Worm (Caenorhabditis elegans) whole organism, L2 larva: ENCODE data around the gene aakg-4.

ENCODE experiments used
- F13H6.1 ChIP-seq: sonication (generic microtip); optimal IDR thresholded peaks from 2 replicates; lab custom pipeline; 2016; ENCODE audit warnings: missing genetic modification characterization, missing compliant biosample characterization
- R02D3.7 ChIP-seq: fragments of 150-350 bp; optimal IDR thresholded peaks from 2 replicates; lab custom pipeline; 2014; ENCODE audit warnings: missing biosample characterization, missing genetic modification characterization
- Y55F3AM.14 ChIP-seq: fragments of 200-800 bp; sonication (Bioruptor generic); optimal IDR thresholded peaks from 2 replicates; lab custom pipeline; 2018; ENCODE audit warnings: mild to moderate bottlenecking, missing genetic modification characterization, missing compliant biosample characterization
- alr-1 ChIP-seq: fragments of 150-350 bp; optimal IDR thresholded peaks from 2 replicates; lab custom pipeline; 2014; ENCODE audit warnings: missing biosample characterization, missing genetic modification characterization
- aly-2 ChIP-seq: fragments of 150-350 bp; optimal IDR thresholded peaks from 2 replicates; lab custom pipeline; 2014; ENCODE audit warnings: missing biosample characterization, missing genetic modification characterization
- ama-1 ChIP-seq: fragments of 150-350 bp; optimal IDR thresholded peaks from 2 replicates; lab custom pipeline; 2018; ENCODE audit warnings: inconsistent platforms
- blmp-1 ChIP-seq: sonication (generic microtip); optimal IDR thresholded peaks from 2 replicates; lab custom pipeline; 2017; ENCODE audit warnings: missing genetic modification characterization, mild to moderate bottlenecking, missing compliant biosample characterization, antibody characterized with exemption, moderate library complexity; ENCODE audit not compliant: insufficient read depth
- ceh-16 ChIP-seq: fragments of 150-350 bp; optimal IDR thresholded peaks from 2 replicates; lab custom pipeline; 2014; ENCODE audit warnings: missing biosample characterization, missing genetic modification characterization
- crh-2 ChIP-seq: sonication (generic microtip); optimal IDR thresholded peaks from 2 replicates; lab custom pipeline; 2017; ENCODE audit warnings: missing biosample characterization, missing genetic modification characterization
- dmd-4 ChIP-seq: sonication (generic microtip); optimal IDR thresholded peaks from 2 replicates; lab custom pipeline; 2017; ENCODE audit warnings: missing biosample characterization, missing genetic modification characterization
- elt-1 ChIP-seq: fragments of 150-350 bp; optimal IDR thresholded peaks from 2 replicates; lab custom pipeline; 2014; ENCODE audit warnings: missing biosample characterization, missing genetic modification characterization
- gmeb-1 ChIP-seq: fragments of 150-350 bp; optimal IDR thresholded peaks from 2 replicates; lab custom pipeline; 2014; ENCODE audit warnings: missing biosample characterization, missing genetic modification characterization
- lin-11 ChIP-seq: fragments of 150-350 bp; sonication (generic microtip); optimal IDR thresholded peaks from 2 replicates; lab custom pipeline; 2014; ENCODE audit warnings: missing biosample characterization, missing genetic modification characterization, inconsistent platforms, mixed read lengths
- lin-13 ChIP-seq: fragments of 150-350 bp; optimal IDR thresholded peaks from 2 replicates; lab custom pipeline; 2014; ENCODE audit warnings: missing biosample characterization, missing genetic modification reagents, missing genetic modification characterization
- lin-39 ChIP-seq: fragments of 150-350 bp; optimal IDR thresholded peaks from 2 replicates; lab custom pipeline; 2014; ENCODE audit warnings: missing biosample characterization, missing genetic modification reagents, missing genetic modification characterization
- lsy-2 ChIP-seq, 2 experiments: fragments of 150-350 bp in 1 of 2; sonication (generic microtip) in 1 of 2; optimal IDR thresholded peaks; 2 replicates each; lab custom pipeline; 2014 to 2017; ENCODE audit warnings: missing biosample characterization in 2 of 2, missing genetic modification characterization in 2 of 2
- mbf-1 ChIP-seq: sonication (generic microtip); optimal IDR thresholded peaks from 2 replicates; lab custom pipeline; 2017; ENCODE audit warnings: missing biosample characterization, missing genetic modification characterization
- mdl-1 ChIP-seq, 2 experiments: fragments of 150-350 bp in 1 of 2; sonication (generic microtip) in 1 of 2; optimal IDR thresholded peaks; 2 replicates each; lab custom pipeline; 2017; ENCODE audit warnings: missing biosample characterization in 2 of 2, missing genetic modification characterization in 2 of 2
- nhr-10 ChIP-seq: sonication (generic microtip); optimal IDR thresholded peaks from 2 replicates; lab custom pipeline; 2017; ENCODE audit warnings: missing biosample characterization, missing genetic modification characterization
- nhr-12 ChIP-seq: fragments of 150-350 bp; optimal IDR thresholded peaks from 2 replicates; lab custom pipeline; 2014; ENCODE audit warnings: missing biosample characterization, missing genetic modification characterization
- nhr-129 ChIP-seq: fragments of 150-350 bp; optimal IDR thresholded peaks from 2 replicates; lab custom pipeline; 2014; ENCODE audit warnings: missing biosample characterization, missing genetic modification characterization
- nhr-237 ChIP-seq: fragments of 150-350 bp; optimal IDR thresholded peaks from 2 replicates; lab custom pipeline; 2014; ENCODE audit warnings: missing biosample characterization, missing genetic modification characterization
- nhr-25 ChIP-seq: fragments of 150-350 bp; sonication (generic microtip); optimal IDR thresholded peaks from 3 replicates; lab custom pipeline; 2014; ENCODE audit warnings: missing biosample characterization, missing genetic modification characterization
- nhr-6 ChIP-seq: fragments of 150-350 bp; optimal IDR thresholded peaks from 2 replicates; lab custom pipeline; 2014; ENCODE audit warnings: missing biosample characterization, missing genetic modification characterization
- nhr-77 ChIP-seq: fragments of 150-350 bp; optimal IDR thresholded peaks from 2 replicates; lab custom pipeline; 2014; ENCODE audit warnings: missing biosample characterization, missing genetic modification characterization
- peb-1 ChIP-seq: fragments of 150-350 bp; optimal IDR thresholded peaks from 2 replicates; lab custom pipeline; 2014; ENCODE audit warnings: missing biosample characterization, missing genetic modification characterization
- sem-4 ChIP-seq: fragments of 150-350 bp; optimal IDR thresholded peaks from 2 replicates; lab custom pipeline; 2014; ENCODE audit warnings: missing biosample characterization, missing genetic modification reagents, missing genetic modification characterization
- sma-3 ChIP-seq: sonication (generic microtip); optimal IDR thresholded peaks from 2 replicates; lab custom pipeline; 2016; ENCODE audit warnings: missing genetic modification reagents, missing genetic modification characterization, missing compliant biosample characterization
- sma-9 ChIP-seq, 2 experiments: fragments of 150-350 bp in 1 of 2; sonication (generic microtip) in 1 of 2; optimal IDR thresholded peaks; 2 replicates each; lab custom pipeline; 2014 to 2016; ENCODE audit warnings: missing genetic modification characterization in 2 of 2, mild to moderate bottlenecking in 1 of 2, missing biosample characterization in 1 of 2, missing compliant biosample characterization in 1 of 2, missing genetic modification reagents in 1 of 2, moderate library complexity in 1 of 2
- snpc-4 ChIP-seq: fragments of 150-350 bp; optimal IDR thresholded peaks from 2 replicates; lab custom pipeline; 2014; ENCODE audit warnings: missing biosample characterization, missing genetic modification characterization
- unc-39 ChIP-seq: fragments of 150-350 bp; optimal IDR thresholded peaks from 2 replicates; lab custom pipeline; 2014; ENCODE audit warnings: missing biosample characterization, missing genetic modification characterization
- unc-62 ChIP-seq: fragments of 150-350 bp; optimal IDR thresholded peaks from 2 replicates; lab custom pipeline; 2014; ENCODE audit warnings: missing biosample characterization, missing genetic modification reagents, missing genetic modification characterization
- zag-1 ChIP-seq: fragments of 150-350 bp; optimal IDR thresholded peaks from 2 replicates; lab custom pipeline; 2014; ENCODE audit warnings: missing biosample characterization, missing genetic modification characterization
- ztf-11 ChIP-seq: sonication (generic microtip); optimal IDR thresholded peaks from 2 replicates; lab custom pipeline; 2017; ENCODE audit warnings: missing biosample characterization, missing genetic modification characterization
- ztf-4 ChIP-seq: fragments of 150-350 bp; optimal IDR thresholded peaks from 2 replicates; lab custom pipeline; 2014; ENCODE audit warnings: missing biosample characterization, missing genetic modification characterization

The aakg-4 gene

ce11 chrX:2321758-2322157 lies 2.6 kb upstream of the aakg-4 start:
- TF ChIP-seq unc-39 (tag; lab: Kevin White, UChicago) (no peak), aly-2 (tag; lab: Kevin White, UChicago) (no peak), nhr-10 (tag; lab: Kevin White, UChicago) (no peak), nhr-25 (tag; lab: Kevin White, UChicago) (no peak), lin-11 (no peak), nhr-129 (peak; percentile 18), sma-9 (GFP tag; optimal IDR thresholded peaks at IDR 0.05; lab: Kevin White, UChicago) (peak; percentile 38), sma-9 (tag; optimal IDR thresholded peaks at IDR 0.05; lab: Kevin White, UChicago) (no peak)

- no peak for TF ChIP-seq Y55F3AM.14 (GFP tag; lab: Kevin White, UChicago)
- no peak for TF ChIP-seq sem-4
- TF ChIP-seq ztf-4: no peak
- TF ChIP-seq nhr-10 (tag; lab: Kevin White, UChicago): no peak
- no peak for TF ChIP-seq ama-1 (lab: Kevin White, UChicago)
- no peak for TF ChIP-seq unc-62
- no peak for TF ChIP-seq nhr-6 (tag; lab: Kevin White, UChicago)
These were observed 1.4 kb upstream of the aakg-4 start for ce11 chrX:2320539-2320938.

- TF ChIP-seq nhr-129 (peak; percentile 86), zag-1 (no peak), sma-3 (GFP tag; lab: Kevin White, UChicago) (peak; percentile 14), nhr-10 (tag; lab: Kevin White, UChicago) (no peak), crh-2 (tag; lab: Kevin White, UChicago) (peak; percentile 34), gmeb-1 (tag; lab: Kevin White, UChicago) (peak; percentile 10), nhr-77 (tag; lab: Kevin White, UChicago) (no peak), ztf-4 (no peak), mdl-1 (tag; optimal IDR thresholded peaks at IDR 0.05; lab: Kevin White, UChicago) (no peak), peb-1 (tag; lab: Kevin White, UChicago) (no peak), dmd-4 (tag; lab: Kevin White, UChicago) (no peak), F13H6.1 (peak; percentile 8)
These were observed 1.7 kb downstream of the aakg-4 start for ce11 chrX:2317480-2317879.

ce11 chrX:2316859-2317258 lies 2.3 kb downstream of the aakg-4 start:
- TF ChIP-seq lin-11 (no peak), dmd-4 (tag; lab: Kevin White, UChicago) (no peak), snpc-4 (no peak), ceh-16 (tag; lab: Kevin White, UChicago) (no peak), nhr-25 (tag; lab: Kevin White, UChicago) (no peak), peb-1 (tag; lab: Kevin White, UChicago) (no peak), ztf-11 (tag; lab: Kevin White, UChicago) (no peak)
- TF ChIP-seq, all 48 proteins: peak for 0

- TF ChIP-seq snpc-4 (no peak), zag-1 (no peak), nhr-12 (tag; lab: Kevin White, UChicago) (no peak), mbf-1 (tag; lab: Kevin White, UChicago) (no peak), blmp-1 (tag; lab: Kevin White, UChicago) (no peak), nhr-25 (tag; lab: Kevin White, UChicago) (no peak), alr-1 (tag; lab: Kevin White, UChicago) (no peak), ztf-11 (tag; lab: Kevin White, UChicago) (no peak), lsy-2 (tag; optimal IDR thresholded peaks at IDR 0.05; lab: Kevin White, UChicago) (no peak), nhr-129 (peak; percentile 86), F13H6.1 (peak; percentile 2), elt-1 (tag; lab: Kevin White, UChicago) (no peak), R02D3.7 (no peak), nhr-237 (tag; lab: Kevin White, UChicago) (no peak), sma-9 (GFP tag; optimal IDR thresholded peaks at IDR 0.05; lab: Kevin White, UChicago) (peak; percentile 66), sma-9 (tag; optimal IDR thresholded peaks at IDR 0.05; lab: Kevin White, UChicago) (no peak), ceh-16 (tag; lab: Kevin White, UChicago) (no peak), nhr-10 (tag; lab: Kevin White, UChicago) (no peak), lin-11 (no peak), sma-3 (GFP tag; lab: Kevin White, UChicago) (peak; percentile 23), mdl-1 (tag; optimal IDR thresholded peaks at IDR 0.05; lab: Kevin White, UChicago) (no peak), dmd-4 (tag; lab: Kevin White, UChicago) (no peak), gmeb-1 (tag; lab: Kevin White, UChicago) (peak; percentile 12), Y55F3AM.14 (GFP tag; lab: Kevin White, UChicago) (no peak), lin-39 (tag; lab: Kevin White, UChicago) (no peak), lin-13 (GFP tag; lab: Kevin White, UChicago) (no peak), nhr-6 (tag; lab: Kevin White, UChicago) (no peak), ztf-4 (no peak)
These were observed 2.9 kb downstream of the aakg-4 start for ce11 chrX:2316205-2316604.
